Worm (Caenorhabditis elegans) whole organism, midembryonic: ENCODE results near the gene R10D12.8.

ENCODE experiments used
- T22C8.4 ChIP-seq: fragments of 200-800 bp; sonication (Bioruptor generic); IDR thresholded peaks from 2 replicates; pipeline ENCODE4 v1.3.6; 2022; ENCODE audit warnings: missing genetic modification characterization, missing compliant biosample characterization
- cog-1 ChIP-seq: sonication (generic microtip); optimal IDR thresholded peaks from 2 replicates; lab custom pipeline; 2016; ENCODE audit warnings: missing genetic modification characterization, missing compliant biosample characterization
- flt-1 ChIP-seq: fragments of 200-800 bp; sonication (Bioruptor generic); IDR thresholded peaks from 2 replicates; pipeline ENCODE4 v1.3.6; 2022; ENCODE audit warnings: missing genetic modification characterization, missing compliant biosample characterization
- klf-2 ChIP-seq: fragments of 200-800 bp; sonication (Bioruptor generic); conservative IDR thresholded peaks from 2 replicates; pipeline ENCODE4 v1.3.6; 2022; ENCODE audit warnings: missing genetic modification reagents, missing genetic modification characterization, missing compliant biosample characterization
- med-1 ChIP-seq: sonication (generic microtip); optimal IDR thresholded peaks from 2 replicates; lab custom pipeline; 2017; ENCODE audit warnings: missing genetic modification characterization, mild to moderate bottlenecking, missing compliant biosample characterization, antibody characterized with exemption, missing genetic modification reagents; ENCODE audit not compliant: insufficient read depth
- ref-1 ChIP-seq: fragments of 200-800 bp; sonication (Bioruptor generic); conservative IDR thresholded peaks from 2 replicates; pipeline ENCODE4 v1.3.6; 2022; ENCODE audit warnings: missing genetic modification reagents, missing genetic modification characterization, missing compliant biosample characterization
- tab-1 ChIP-seq: fragments of 200-800 bp; sonication (Bioruptor generic); IDR thresholded peaks from 2 replicates; pipeline ENCODE4 v1.3.6; 2022; ENCODE audit warnings: missing genetic modification characterization, missing compliant biosample characterization
- ztf-23 ChIP-seq: fragments of 200-800 bp; sonication (Bioruptor generic); IDR thresholded peaks from 2 replicates; pipeline ENCODE4 v1.3.6; 2022; ENCODE audit warnings: missing genetic modification reagents, missing genetic modification characterization, missing compliant biosample characterization
- ztf-29 ChIP-seq: fragments of 200-800 bp; sonication (Bioruptor generic); IDR thresholded peaks from 2 replicates; pipeline ENCODE4 v1.3.6; 2022; ENCODE audit warnings: missing genetic modification reagents, missing genetic modification characterization, missing compliant biosample characterization

The R10D12.8 gene

DNA sequence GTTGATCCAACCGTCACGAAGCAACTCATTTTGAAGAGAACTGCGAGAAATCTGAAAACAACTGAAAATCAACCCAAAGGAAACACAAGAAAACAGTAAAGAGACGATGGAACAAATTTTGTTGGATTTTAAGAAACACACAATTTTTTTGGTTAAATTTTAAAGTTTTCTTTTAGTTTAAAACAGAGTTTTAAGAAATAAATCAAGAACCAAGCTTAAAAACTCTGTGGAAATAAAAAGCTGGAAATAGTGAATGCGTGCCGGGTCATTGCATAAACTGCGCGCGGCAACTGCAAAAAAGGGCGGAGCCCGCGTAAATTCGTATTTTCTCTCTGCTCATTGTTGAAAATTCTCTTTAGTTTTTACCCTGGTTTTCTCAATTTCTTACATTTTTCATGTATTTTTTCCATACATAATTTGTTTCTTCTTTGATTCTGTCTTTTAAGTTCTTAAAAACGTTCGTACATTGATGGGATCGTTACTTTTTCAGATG lies 8.9 kb upstream of the R10D12.8 start, which contains the start of the genes algn-13 and R10D12.13:
Gene algn-13 (minus strand): TSS at position 51 of the 493 bp plus-strand sequence.
Gene R10D12.13 (plus strand): TSS at position 491 of the 493 bp plus-strand sequence.
- TF ChIP-seq ztf-29 (GFP tag; lab: Robert Waterston, UW), result peak; percentile 68
- TF ChIP-seq klf-2 (GFP tag; lab: Robert Waterston, UW), result peak; percentile 82; the same call in 1 of the 2 replicates
- TF ChIP-seq ref-1 (GFP tag; lab: Robert Waterston, UW), result no peak; the same call in 1 of the 2 replicates
- peak; percentile 88 for TF ChIP-seq flt-1
- TF ChIP-seq tab-1, result peak; percentile 89
- TF ChIP-seq cog-1 (tag; lab: Kevin White, UChicago), result peak; percentile 71
- TF ChIP-seq ztf-23 (GFP tag; lab: Robert Waterston, UW), result peak; percentile 89
- TF ChIP-seq med-1 (GFP tag; lab: Kevin White, UChicago), result peak; percentile 95
- peak; percentile 68 for TF ChIP-seq T22C8.4

DNA sequence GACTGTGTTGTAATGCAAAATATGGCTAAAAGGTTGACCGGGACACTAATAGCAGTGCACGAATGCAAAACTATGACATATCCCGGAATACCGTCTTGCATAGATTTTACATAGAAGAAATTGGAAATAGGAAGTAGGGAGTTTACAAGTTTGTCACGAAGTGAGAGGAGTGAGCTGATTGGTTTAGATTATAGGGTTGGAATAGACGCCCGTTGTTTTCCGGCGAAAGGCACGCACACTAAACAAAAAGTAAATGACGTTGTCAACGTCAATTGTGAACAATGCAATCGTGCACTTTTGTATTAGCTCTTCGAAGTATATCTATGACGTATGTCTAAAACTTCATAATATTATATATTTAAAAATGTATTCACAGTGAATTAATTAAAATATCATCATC lies 7.8 kb upstream of the R10D12.8 start, which contains the start of gene srh-24:
Gene srh-24 (minus strand): TSS at position 101 of the 400 bp plus-strand sequence.
- TF ChIP-seq flt-1 (no peak), ref-1 (GFP tag; lab: Robert Waterston, UW) (no peak), ztf-23 (GFP tag; lab: Robert Waterston, UW) (no peak), ztf-29 (GFP tag; lab: Robert Waterston, UW) (no peak), tab-1 (no peak), klf-2 (GFP tag; lab: Robert Waterston, UW) (no peak), med-1 (GFP tag; lab: Kevin White, UChicago) (no peak)

DNA sequence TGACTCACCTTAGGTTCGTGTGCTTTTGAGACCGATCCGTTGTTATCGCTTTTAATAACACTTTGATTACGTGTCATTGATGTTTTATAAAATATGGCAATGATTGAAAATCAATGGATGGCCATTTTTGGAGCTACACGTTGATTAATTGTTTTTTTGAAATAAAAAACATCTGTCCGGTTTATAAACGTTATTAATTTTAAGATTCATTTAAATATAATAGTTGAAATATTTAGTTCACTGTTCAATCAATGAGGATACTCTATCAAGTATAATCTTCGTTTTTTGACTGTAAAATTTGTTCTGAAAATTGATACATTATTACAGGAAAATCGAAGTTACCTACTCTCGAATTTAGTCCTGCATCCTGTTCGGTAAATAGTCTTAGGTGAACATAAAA lies 5.2 kb upstream of the R10D12.8 start, which contains the start of gene R10D12.10:
Gene R10D12.10 (minus strand): TSS at position 101 of the 400 bp plus-strand sequence.
- no peak for TF ChIP-seq cog-1 (tag; lab: Kevin White, UChicago)
- no peak for TF ChIP-seq klf-2 (GFP tag; lab: Robert Waterston, UW)

DNA sequence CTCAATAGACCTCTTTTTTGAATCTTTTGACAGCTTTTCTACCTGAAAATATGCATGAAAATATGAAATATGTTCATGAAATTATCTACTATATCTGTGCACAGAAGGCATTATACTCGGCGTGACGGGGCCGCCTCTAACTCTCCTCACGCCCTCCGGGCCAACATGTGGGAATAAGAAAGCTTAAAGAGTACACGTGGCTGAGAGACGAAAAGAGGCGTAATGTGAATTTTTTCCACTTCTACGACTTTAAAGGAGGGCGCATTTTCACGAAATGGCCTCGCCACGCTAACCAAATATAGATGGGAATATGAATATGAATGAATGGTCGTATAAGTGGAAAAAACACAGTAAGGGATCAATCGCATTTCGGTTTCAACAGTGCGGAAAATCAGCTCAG lies 4.6 kb upstream of the R10D12.8 start:
- TF ChIP-seq cog-1 (tag; lab: Kevin White, UChicago) (no peak), ztf-29 (GFP tag; lab: Robert Waterston, UW) (no peak), med-1 (GFP tag; lab: Kevin White, UChicago) (no peak), flt-1 (no peak), ref-1 (GFP tag; lab: Robert Waterston, UW) (no peak), T22C8.4 (no peak), tab-1 (no peak), ztf-23 (GFP tag; lab: Robert Waterston, UW) (no peak)

DNA sequence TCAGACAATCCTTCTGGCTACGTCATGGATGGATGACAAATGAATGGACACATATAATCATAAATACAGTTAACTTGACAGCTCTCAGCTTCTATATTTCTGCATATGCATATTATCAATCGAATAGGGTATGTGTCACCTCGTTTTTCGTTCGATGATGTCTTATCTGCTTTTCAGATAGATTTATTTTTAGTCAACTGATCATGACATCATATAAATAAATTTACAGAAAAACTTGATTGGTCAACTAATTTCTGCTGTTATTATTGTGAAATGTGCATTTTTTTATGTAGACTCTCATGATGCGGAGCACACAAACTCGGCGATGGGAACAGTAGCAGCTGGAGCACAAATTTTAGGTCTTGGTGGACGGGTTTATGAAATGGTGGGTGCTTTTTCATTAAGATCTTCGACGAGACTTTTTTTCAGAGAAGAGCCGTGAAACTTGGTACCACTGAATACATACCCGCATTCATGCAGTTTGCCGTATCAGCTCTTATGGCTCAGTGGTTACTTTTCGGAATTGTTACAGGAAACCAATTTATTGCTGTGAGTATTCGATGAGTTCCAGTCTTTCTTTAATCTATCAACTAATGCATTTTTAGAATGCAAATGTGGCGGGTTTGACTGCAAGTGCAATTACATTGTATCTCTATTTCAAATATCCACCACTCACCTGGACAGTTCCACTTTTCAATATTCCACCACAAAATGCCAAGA lies 2.4 kb upstream of the R10D12.8 start:
- no peak for TF ChIP-seq klf-2 (GFP tag; lab: Robert Waterston, UW)

DNA sequence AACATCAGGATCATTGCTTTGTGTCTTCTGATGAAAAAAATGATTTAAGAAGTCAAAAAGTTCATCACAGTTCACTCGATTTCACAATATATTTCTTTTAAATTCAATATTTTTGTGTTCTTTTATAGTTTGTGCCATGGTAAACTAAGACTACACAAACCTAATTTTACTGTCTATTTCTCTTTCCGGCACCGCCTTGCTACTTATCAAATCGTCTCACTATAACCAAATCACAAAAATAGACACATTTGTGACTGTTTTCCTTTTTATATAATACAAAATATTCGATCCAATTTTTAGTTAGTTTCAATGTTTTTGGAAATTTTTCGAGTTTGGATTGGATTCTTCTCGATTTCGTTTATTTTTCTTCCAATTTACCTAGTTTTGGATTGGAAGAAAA lies 965 bp upstream of the R10D12.8 start, which contains the start of gene swt-6:
Gene swt-6 (plus strand): TSS at position 301 of the 400 bp plus-strand sequence.
- TF ChIP-seq ref-1 (GFP tag; lab: Robert Waterston, UW) (no peak), ztf-29 (GFP tag; lab: Robert Waterston, UW) (no peak), med-1 (GFP tag; lab: Kevin White, UChicago) (no peak), tab-1 (no peak), cog-1 (tag; lab: Kevin White, UChicago) (no peak), flt-1 (no peak), T22C8.4 (no peak), ztf-23 (GFP tag; lab: Robert Waterston, UW) (no peak), klf-2 (GFP tag; lab: Robert Waterston, UW) (no peak)

DNA sequence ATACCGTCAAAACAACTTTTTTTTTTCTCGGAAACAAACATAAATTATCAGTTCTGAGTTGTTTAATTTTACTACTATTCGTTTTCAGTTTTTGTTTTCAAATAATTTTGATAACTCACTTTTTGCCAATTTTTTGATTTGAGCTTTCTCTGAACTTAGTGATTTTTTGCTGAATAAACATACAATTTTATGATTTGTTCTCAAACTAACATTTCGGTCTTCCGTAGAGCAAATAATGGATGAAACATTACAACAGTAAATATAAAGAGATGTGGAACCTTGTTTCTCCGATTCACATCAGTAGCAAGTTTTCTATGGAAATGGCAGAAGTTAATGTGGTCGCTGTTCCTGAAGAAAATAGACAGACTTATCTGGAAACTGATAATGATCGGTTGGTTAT lies 3.3 kb downstream of the R10D12.8 start, which contains the start of gene R10D12.7:
Gene R10D12.7 (plus strand): TSS at position 301 of the 400 bp plus-strand sequence.
- no peak for TF ChIP-seq ref-1 (GFP tag; lab: Robert Waterston, UW)
- TF ChIP-seq ztf-23 (GFP tag; lab: Robert Waterston, UW), result no peak
- no peak for TF ChIP-seq flt-1
- TF ChIP-seq ztf-29 (GFP tag; lab: Robert Waterston, UW), result no peak
- no peak for TF ChIP-seq med-1 (GFP tag; lab: Kevin White, UChicago)
- no peak for TF ChIP-seq T22C8.4
- TF ChIP-seq klf-2 (GFP tag; lab: Robert Waterston, UW), result no peak
- no peak for TF ChIP-seq tab-1
- no peak for TF ChIP-seq cog-1 (tag; lab: Kevin White, UChicago)

DNA sequence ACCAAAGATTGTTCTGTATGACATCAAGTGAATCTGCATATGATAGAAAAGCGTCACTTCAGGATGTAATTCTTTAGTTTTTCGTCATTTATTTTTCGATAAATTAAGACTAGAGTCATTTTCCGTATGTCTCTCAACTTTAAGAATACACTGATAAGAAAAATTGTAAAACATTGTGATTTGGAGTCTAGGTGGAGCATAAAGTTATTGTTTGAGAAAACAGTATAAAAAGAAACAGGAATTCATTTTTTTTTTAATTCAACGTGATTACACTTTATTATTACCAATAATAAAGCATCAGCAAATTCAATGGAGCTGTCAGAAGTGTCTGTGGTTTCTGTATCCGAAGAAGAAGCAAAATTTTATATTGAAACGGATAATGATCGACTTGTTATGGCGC lies 4.1 kb downstream of the R10D12.8 start, which contains the start of gene R10D12.6:
Gene R10D12.6 (plus strand): TSS at position 301 of the 400 bp plus-strand sequence.
- TF ChIP-seq T22C8.4 (no peak), cog-1 (tag; lab: Kevin White, UChicago) (no peak), ztf-23 (GFP tag; lab: Robert Waterston, UW) (no peak), ref-1 (GFP tag; lab: Robert Waterston, UW) (no peak), tab-1 (no peak), med-1 (GFP tag; lab: Kevin White, UChicago) (no peak), klf-2 (GFP tag; lab: Robert Waterston, UW) (no peak), ztf-29 (GFP tag; lab: Robert Waterston, UW) (no peak)

DNA sequence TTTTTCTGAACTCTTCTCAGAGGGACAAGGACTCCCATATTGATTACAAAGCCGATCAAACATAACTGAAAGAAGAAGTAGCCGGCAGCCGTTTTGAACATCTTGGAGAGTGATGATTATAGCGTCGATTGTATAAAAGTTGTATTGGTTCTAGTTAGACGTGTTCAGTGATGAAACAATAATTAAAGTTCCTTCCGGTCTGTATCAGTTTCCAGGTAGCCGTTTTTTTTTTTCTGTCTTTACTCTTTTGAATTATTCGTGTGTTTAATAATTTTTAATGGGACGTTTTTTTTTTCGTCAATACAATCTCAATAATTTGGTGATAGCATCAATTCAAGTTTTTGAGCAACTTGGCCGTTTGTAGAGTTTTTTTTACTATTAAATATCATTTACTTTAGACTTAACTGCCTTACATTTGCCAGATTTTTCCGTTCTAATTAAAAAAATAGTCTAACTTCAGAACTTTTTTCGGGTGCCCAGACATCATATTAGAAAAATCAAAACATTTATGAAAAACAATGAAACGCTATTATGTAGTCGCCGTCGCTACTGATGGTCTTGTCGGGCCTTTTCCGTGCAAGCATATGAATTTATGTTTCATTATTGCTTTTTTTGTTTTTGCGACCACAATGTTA lies 6.6 kb downstream of the R10D12.8 start, which contains the start of the genes srx-10 and clec-226:
Gene srx-10 (minus strand): TSS at position 101 of the 635 bp plus-strand sequence.
Gene clec-226 (plus strand): TSS at position 585 of the 635 bp plus-strand sequence.
- TF ChIP-seq T22C8.4, result no peak
- TF ChIP-seq med-1 (GFP tag; lab: Kevin White, UChicago), result no peak
- TF ChIP-seq ztf-29 (GFP tag; lab: Robert Waterston, UW), result no peak
- TF ChIP-seq ref-1 (GFP tag; lab: Robert Waterston, UW), result no peak
- TF ChIP-seq ztf-23 (GFP tag; lab: Robert Waterston, UW), result no peak
- no peak for TF ChIP-seq flt-1
- no peak for TF ChIP-seq klf-2 (GFP tag; lab: Robert Waterston, UW)
- no peak for TF ChIP-seq cog-1 (tag; lab: Kevin White, UChicago)
- TF ChIP-seq tab-1, result no peak
